Worm (Caenorhabditis elegans): ENCODE data around the gene pkc-1.

DNA sequence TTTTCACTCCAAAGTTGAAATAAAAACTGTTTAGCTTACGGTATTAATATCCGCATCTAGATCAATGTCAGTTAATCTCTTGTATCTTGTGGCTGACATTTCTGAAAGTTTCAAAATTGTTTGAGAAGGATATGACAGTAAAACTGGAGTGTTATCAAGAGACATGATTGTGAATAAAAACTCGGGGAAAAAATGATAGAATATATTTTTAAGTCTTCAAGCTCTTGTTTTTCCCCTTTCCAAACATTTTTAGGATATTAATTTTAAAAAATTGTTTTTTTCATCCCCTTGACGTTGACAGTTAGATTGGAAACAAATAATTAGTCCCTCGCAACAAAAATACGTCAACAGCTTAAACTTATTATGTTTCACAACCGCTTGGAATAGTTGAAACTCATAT, 42.9 kb upstream of the pkc-1 start, which contains the start of gene R07B7.6:
- TF ChIP-seq tbx-11 (GFP tag; IDR thresholded peaks at IDR 0.05) (no peak), aly-1 (tag; optimal IDR thresholded peaks at IDR 0.05) (no peak), hnd-1 (tag; optimal IDR thresholded peaks at IDR 0.05) (no peak), ets-7 (tag; optimal IDR thresholded peaks at IDR 0.05) (no peak), ama-1 (optimal IDR thresholded peaks at IDR 0.05) (no peak), hmbx-1 (tag; optimal IDR thresholded peaks at IDR 0.05) (no peak), ceh-13 (GFP tag; optimal IDR thresholded peaks at IDR 0.05) (no peak), tra-4 (tag; optimal IDR thresholded peaks at IDR 0.05) (no peak), flt-1 (GFP tag; IDR thresholded peaks at IDR 0.05) (no peak), pes-1 (GFP tag; IDR thresholded peaks at IDR 0.05) (no peak), ceh-36 (tag; optimal IDR thresholded peaks at IDR 0.05) (no peak), F13C5.2 (tag; optimal IDR thresholded peaks at IDR 0.05) (no peak)

All from whole organism, early embryonic.